Fruit fly (Drosophila melanogaster) whole organism: ENCODE data around the gene CG33253.

Source experiments
- CG8478 ChIP-seq: fragments of >200 bp; optimal IDR thresholded peaks from 2 replicates; lab custom pipeline; 2018; ENCODE audit warnings: inconsistent platforms
- Dll ChIP-seq: fragments of >200 bp; optimal IDR thresholded peaks from 2 replicates; lab custom pipeline; 2017
- EcR ChIP-seq, 2 experiments: fragments of >200 bp; optimal IDR thresholded peaks; 2 replicates each; lab custom pipeline; 2017; ENCODE audit warnings: missing biosample characterization in 2 of 2, missing genetic modification characterization in 2 of 2, missing genetic modification reagents in 2 of 2
- pan ChIP-seq: fragments of >200 bp; optimal IDR thresholded peaks from 2 replicates; lab custom pipeline; 2017
- psq ChIP-seq: fragments of >200 bp; optimal IDR thresholded peaks from 2 replicates; lab custom pipeline; 2017
- usp ChIP-seq: fragments of >200 bp; optimal IDR thresholded peaks from 2 replicates; lab custom pipeline; 2017; ENCODE audit warnings: missing biosample characterization, missing genetic modification characterization, mixed read lengths

DNA sequence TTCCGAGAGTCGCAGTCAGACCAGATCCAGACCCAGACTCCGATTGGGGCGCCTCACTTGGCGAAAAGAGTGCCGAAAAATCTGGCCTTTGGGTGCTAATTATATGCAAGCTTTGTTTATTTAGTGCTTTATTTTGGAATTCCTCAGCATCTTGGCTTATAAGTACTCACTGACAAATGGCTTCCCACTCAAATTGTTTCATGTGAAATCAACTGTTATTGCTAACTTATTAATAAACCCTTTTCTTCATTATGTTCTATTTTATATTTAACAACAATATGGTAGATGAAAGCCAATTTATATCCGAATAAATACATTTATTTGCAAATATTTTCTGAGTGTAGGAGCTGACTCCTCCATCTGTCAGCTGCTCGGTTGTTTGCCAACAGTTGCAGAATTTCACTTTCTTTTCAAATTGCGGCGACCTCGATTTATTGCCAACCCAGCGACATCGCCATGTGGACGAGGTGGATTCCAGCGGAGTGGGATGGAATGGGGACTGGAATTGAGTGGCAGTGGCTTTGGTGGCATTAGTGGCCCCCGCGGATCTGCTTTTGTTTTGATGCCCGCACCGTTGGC is 46.7 kb downstream of the CG33253 start:
- TF ChIP-seq psq (no peak), EcR (GFP tag; optimal IDR thresholded peaks at IDR 0.05; lab: Kevin White, UChicago) (no peak), pan (lab: Kevin White, UChicago) (no peak), usp (no peak), Dll (no peak), CG8478 (no peak)
